Fruit fly (Drosophila melanogaster) whole organism, embryonic: ENCODE data around the gene CG2747.

Source experiments
- ATbp ChIP-seq: fragments of 200-800 bp; sonication (Bioruptor generic); optimal IDR thresholded peaks from 2 replicates; lab custom pipeline; 2017; ENCODE audit warnings: missing biosample characterization, mild to moderate bottlenecking, missing genetic modification characterization, missing genetic modification reagents
- Atf3 ChIP-seq: fragments of 200-800 bp; sonication (Bioruptor generic); optimal IDR thresholded peaks from 3 replicates; lab custom pipeline; 2016; ENCODE audit warnings: missing biosample characterization, missing genetic modification characterization
- Awh ChIP-seq: fragments of 200-800 bp; sonication (Bioruptor generic); IDR thresholded peaks from 2 replicates; pipeline ENCODE4, ENCODE4 v1.3.6; 2022; ENCODE audit warnings: missing biosample characterization, missing genetic modification characterization
- B-H2 ChIP-seq: fragments of 200-800 bp; sonication (Bioruptor generic); optimal IDR thresholded peaks from 2 replicates; lab custom pipeline; 2018; ENCODE audit warnings: missing biosample characterization, mild to moderate bottlenecking, missing genetic modification characterization
- CG10147 ChIP-seq: fragments of 200-800 bp; sonication (Bioruptor generic); optimal IDR thresholded peaks from 2 replicates; lab custom pipeline; 2019; ENCODE audit warnings: missing biosample characterization, mild to moderate bottlenecking, missing genetic modification characterization, moderate library complexity
- CG10654 ChIP-seq: fragments of 200-800 bp; sonication (Bioruptor generic); optimal IDR thresholded peaks from 2 replicates; lab custom pipeline; 2016; ENCODE audit warnings: missing biosample characterization, missing genetic modification characterization
- CG11085 ChIP-seq: fragments of 200-800 bp; sonication (Bioruptor generic); IDR thresholded peaks from 2 replicates; pipeline ENCODE4 v1.3.6; 2022; ENCODE audit warnings: missing biosample characterization, missing genetic modification characterization
- CG11247 ChIP-seq: fragments of 200-800 bp; sonication (Bioruptor generic); IDR thresholded peaks from 2 replicates; pipeline ENCODE4 v1.3.6; 2022; ENCODE audit warnings: missing biosample characterization, missing genetic modification characterization
- CG12219 ChIP-seq: fragments of 200-800 bp; sonication (Bioruptor generic); optimal IDR thresholded peaks from 3 replicates; lab custom pipeline; 2018; ENCODE audit warnings: missing biosample characterization, mild to moderate bottlenecking, missing genetic modification characterization
- CG12299 ChIP-seq: fragments of 200-800 bp; sonication (Bioruptor generic); optimal IDR thresholded peaks from 2 replicates; lab custom pipeline; 2018; ENCODE audit warnings: missing biosample characterization, mild to moderate bottlenecking, missing genetic modification characterization
- CG32532 ChIP-seq: fragments of 200-800 bp; sonication (Bioruptor generic); IDR thresholded peaks from 2 replicates; pipeline ENCODE4 v1.3.6; 2022; ENCODE audit warnings: missing biosample characterization, missing genetic modification characterization
- CG32767 ChIP-seq: fragments of 200-800 bp; sonication (Bioruptor generic); IDR thresholded peaks from 2 replicates; pipeline ENCODE4 v1.3.6; 2022; ENCODE audit warnings: missing biosample characterization, missing genetic modification characterization
- CG4328 ChIP-seq: fragments of 200-800 bp; sonication (Bioruptor generic); optimal IDR thresholded peaks from 3 replicates; lab custom pipeline; 2017; ENCODE audit warnings: missing biosample characterization, missing genetic modification reagents, missing genetic modification characterization
- CG4424 ChIP-seq: fragments of 200-800 bp; sonication (Bioruptor generic); optimal IDR thresholded peaks from 3 replicates; lab custom pipeline; 2016; ENCODE audit warnings: missing biosample characterization, missing genetic modification characterization
- CG4707 ChIP-seq: fragments of 200-800 bp; sonication (Bioruptor generic); optimal IDR thresholded peaks from 2 replicates; lab custom pipeline; 2018; ENCODE audit warnings: missing biosample characterization, mild to moderate bottlenecking, missing genetic modification characterization, moderate library complexity
- CG5953 ChIP-seq: fragments of 200-800 bp; sonication (Bioruptor generic); IDR thresholded peaks from 2 replicates; pipeline ENCODE4 v1.3.6; 2022; ENCODE audit warnings: missing biosample characterization, missing genetic modification characterization
- CG8359 ChIP-seq: fragments of 200-800 bp; sonication (Bioruptor generic); optimal IDR thresholded peaks from 2 replicates; lab custom pipeline; 2017; ENCODE audit warnings: missing biosample characterization, mild to moderate bottlenecking, missing genetic modification characterization, borderline replicate concordance
- CG9797 ChIP-seq: fragments of 200-800 bp; sonication (Bioruptor generic); optimal IDR thresholded peaks from 3 replicates; lab custom pipeline; 2018; ENCODE audit warnings: missing biosample characterization, mild to moderate bottlenecking, missing genetic modification characterization
- CoRest ChIP-seq: fragments of 200-800 bp; sonication (Bioruptor generic); optimal IDR thresholded peaks from 3 replicates; lab custom pipeline; 2018; ENCODE audit warnings: missing biosample characterization, mild to moderate bottlenecking, missing genetic modification characterization, moderate library complexity
- D19A ChIP-seq: fragments of 200-800 bp; optimal IDR thresholded peaks from 3 replicates; lab custom pipeline; 2019; ENCODE audit warnings: missing biosample characterization, mild to moderate bottlenecking, missing genetic modification characterization, moderate library complexity
- Dad ChIP-seq: fragments of 200-800 bp; sonication (Bioruptor generic); optimal IDR thresholded peaks from 3 replicates; lab custom pipeline; 2016; ENCODE audit warnings: missing biosample characterization, missing genetic modification characterization
- Ets97D ChIP-seq: fragments of 200-800 bp; sonication (Bioruptor generic); optimal IDR thresholded peaks from 3 replicates; lab custom pipeline; 2016; ENCODE audit warnings: missing biosample characterization, missing genetic modification characterization
- Fer3 ChIP-seq: fragments of 200-800 bp; sonication (Bioruptor generic); optimal IDR thresholded peaks from 2 replicates; lab custom pipeline; 2018; ENCODE audit warnings: missing biosample characterization, mild to moderate bottlenecking, missing genetic modification characterization, moderate library complexity
- Gug ChIP-seq: fragments of 200-800 bp; sonication (Bioruptor generic); IDR thresholded peaks from 4 replicates; pipeline ENCODE4 v1.3.6; 2022; ENCODE audit warnings: missing biosample characterization, missing genetic modification characterization
- HLHmδ ChIP-seq: fragments of 200-800 bp; sonication (Bioruptor generic); optimal IDR thresholded peaks from 2 replicates; lab custom pipeline; 2018; ENCODE audit warnings: missing biosample characterization, mild to moderate bottlenecking, missing genetic modification characterization, moderate library complexity
- HmgD ChIP-seq: fragments of 200-800 bp; sonication (Bioruptor generic); optimal IDR thresholded peaks from 3 replicates; lab custom pipeline; 2016; ENCODE audit warnings: missing biosample characterization, missing genetic modification characterization
- Med ChIP-seq: fragments of 200-800 bp; sonication (Bioruptor generic); peaks from one replicate; lab custom pipeline; 2016; ENCODE audit warnings: missing biosample characterization, missing genetic modification characterization, mild to moderate bottlenecking, inconsistent platforms, moderate library complexity
- NC2β ChIP-seq: fragments of 200-800 bp; sonication (Bioruptor generic); optimal IDR thresholded peaks from 2 replicates; lab custom pipeline; 2016; ENCODE audit warnings: missing biosample characterization, missing genetic modification characterization
- Nf-YB ChIP-seq: fragments of 200-800 bp; sonication (Bioruptor generic); optimal IDR thresholded peaks from 3 replicates; lab custom pipeline; 2019; ENCODE audit warnings: missing biosample characterization, mild to moderate bottlenecking, missing genetic modification characterization, moderate library complexity
- PHDP ChIP-seq: fragments of 200-800 bp; sonication (Bioruptor generic); optimal IDR thresholded peaks from 3 replicates; lab custom pipeline; 2018; ENCODE audit warnings: missing biosample characterization, mild to moderate bottlenecking, missing genetic modification characterization, moderate library complexity
- Scr ChIP-seq: fragments of 200-800 bp; sonication (Bioruptor generic); IDR thresholded peaks from 2 replicates; pipeline ENCODE4 v1.3.6; 2022; ENCODE audit warnings: missing biosample characterization, missing genetic modification characterization; ENCODE audit not compliant: partially characterized antibody
- Sry-δ ChIP-seq: fragments of 200-800 bp; sonication (Bioruptor generic); optimal IDR thresholded peaks from 2 replicates; lab custom pipeline; 2016; ENCODE audit warnings: missing biosample characterization, missing genetic modification characterization
- Ssrp ChIP-seq: fragments of 200-800 bp; sonication (Bioruptor generic); optimal IDR thresholded peaks from 2 replicates; lab custom pipeline; 2018; ENCODE audit warnings: missing biosample characterization, mild to moderate bottlenecking, missing genetic modification characterization, moderate library complexity
- Trl ChIP-seq, 3 experiments: fragments of >200 bp in 2 of 3; fragments of 200-800 bp in 1 of 3; sonication (Bioruptor generic) in 1 of 3; optimal IDR thresholded peaks; 2 replicates in 1 of 3; 3 replicates in 2 of 3; lab custom pipeline; 2016 to 2017; ENCODE audit warnings: missing biosample characterization in 1 of 3, missing genetic modification characterization in 1 of 3
- abd-A ChIP-seq: fragments of 200-800 bp; sonication (Bioruptor generic); optimal IDR thresholded peaks from 3 replicates; lab custom pipeline; 2019; ENCODE audit warnings: missing biosample characterization, mild to moderate bottlenecking, missing genetic modification characterization, moderate library complexity
- ara ChIP-seq: fragments of 200-800 bp; sonication (Bioruptor generic); IDR thresholded peaks from 2 replicates; pipeline ENCODE4 v1.3.6; 2022; ENCODE audit warnings: missing biosample characterization, missing genetic modification characterization
- ash1 ChIP-seq: fragments of 200-800 bp; sonication (Bioruptor generic); optimal IDR thresholded peaks from 2 replicates; lab custom pipeline; 2018; ENCODE audit warnings: missing biosample characterization, mild to moderate bottlenecking, missing genetic modification characterization
- bowl ChIP-seq: fragments of 200-800 bp; sonication (Bioruptor generic); IDR thresholded peaks from 2 replicates; pipeline ENCODE4 v1.3.6; 2022; ENCODE audit warnings: missing biosample characterization, missing genetic modification characterization
- cas ChIP-seq: fragments of 200-800 bp; sonication (Bioruptor generic); IDR thresholded peaks from 2 replicates; pipeline ENCODE4 v1.3.6; 2022; ENCODE audit warnings: missing biosample characterization, missing genetic modification characterization
- exex ChIP-seq: fragments of 200-800 bp; sonication (Bioruptor generic); optimal IDR thresholded peaks from 4 replicates; lab custom pipeline; 2018; ENCODE audit warnings: missing biosample characterization, mild to moderate bottlenecking, missing genetic modification characterization, moderate library complexity
- gcm2 ChIP-seq: fragments of 200-800 bp; sonication (Bioruptor generic); optimal IDR thresholded peaks from 2 replicates; lab custom pipeline; 2016; ENCODE audit warnings: missing biosample characterization, missing genetic modification characterization
- insv ChIP-seq, 2 experiments: fragments of 200-800 bp; sonication (Bioruptor generic); optimal IDR thresholded peaks; 3 replicates each; lab custom pipeline; 2016 to 2018; ENCODE audit warnings: missing biosample characterization in 2 of 2, missing genetic modification characterization in 2 of 2
- lbe ChIP-seq: fragments of 200-800 bp; sonication (Bioruptor generic); optimal IDR thresholded peaks from 2 replicates; lab custom pipeline; 2016; ENCODE audit warnings: missing biosample characterization, mild to moderate bottlenecking, missing genetic modification characterization
- pho ChIP-seq: fragments of 200-800 bp; sonication (Bioruptor generic); optimal IDR thresholded peaks from 2 replicates; lab custom pipeline; 2016; ENCODE audit warnings: missing biosample characterization, missing genetic modification characterization
- pzg ChIP-seq: fragments of 200-800 bp; sonication (Bioruptor generic); optimal IDR thresholded peaks from 3 replicates; lab custom pipeline; 2018; ENCODE audit warnings: missing biosample characterization, mild to moderate bottlenecking, missing genetic modification characterization, moderate library complexity
- rib ChIP-seq: fragments of 200-800 bp; sonication (Bioruptor generic); IDR thresholded peaks from 2 replicates; pipeline ENCODE4 v1.3.6; 2022; ENCODE audit warnings: missing biosample characterization, missing genetic modification characterization
- run ChIP-seq: fragments of 200-800 bp; sonication (Bioruptor generic); optimal IDR thresholded peaks from 3 replicates; lab custom pipeline; 2018; ENCODE audit warnings: missing biosample characterization, mild to moderate bottlenecking, missing genetic modification characterization
- sens ChIP-seq: fragments of 200-800 bp; sonication (Bioruptor generic); peaks from one replicate; lab custom pipeline; 2016; ENCODE audit warnings: missing biosample characterization, missing genetic modification characterization
- seq ChIP-seq: fragments of 200-800 bp; sonication (Bioruptor generic); IDR thresholded peaks from 2 replicates; pipeline ENCODE4 v1.3.6; 2022; ENCODE audit warnings: missing biosample characterization, missing genetic modification characterization
- sisA ChIP-seq: fragments of 200-800 bp; sonication (Bioruptor generic); IDR thresholded peaks from 2 replicates; pipeline ENCODE4 v1.3.6; 2022; ENCODE audit warnings: missing biosample characterization, missing genetic modification characterization
- vnd ChIP-seq: fragments of 200-800 bp; sonication (Bioruptor generic); IDR thresholded peaks from 3 replicates; pipeline ENCODE4 v1.3.6; 2022; ENCODE audit warnings: missing biosample characterization, missing genetic modification characterization; ENCODE audit not compliant: partially characterized antibody
- wor ChIP-seq: fragments of 200-800 bp; sonication (Bioruptor generic); IDR thresholded peaks from 2 replicates; pipeline ENCODE4 v1.3.6; 2022; ENCODE audit warnings: missing biosample characterization, missing genetic modification characterization

The CG2747 gene

dm6 chr3R:8072635-8073034 lies 42.0 kb upstream of the CG2747 start (continued):
- TF ChIP-seq Atf3 (no peak), NC2β (GFP tag; lab: Kevin White, UChicago) (no peak), CG8359 (GFP tag; lab: Kevin White, UChicago) (no peak), ATbp (GFP tag; lab: Kevin White, UChicago) (no peak), Fer3 (tag; lab: Kevin White, UChicago) (peak; percentile 30), CG11085 (GFP tag; lab: Robert Waterston, UW) (peak; percentile 7; the same call in 1 of the 2 replicates), bowl (no peak), abd-A (tag; lab: Kevin White, UChicago) (no peak), Ssrp (tag; lab: Kevin White, UChicago) (peak; percentile 23), rib (GFP tag; lab: Robert Waterston, UW) (no peak), exex (tag; lab: Kevin White, UChicago) (no peak), cas (GFP tag; lab: Robert Waterston, UW) (no peak), CG12219 (GFP tag; lab: Kevin White, UChicago) (no peak), CoRest (tag; lab: Kevin White, UChicago) (peak; percentile 21), CG32767 (GFP tag; lab: Robert Waterston, UW) (no peak), Nf-YB (GFP tag; lab: Kevin White, UChicago) (no peak), CG10147 (GFP tag; lab: Kevin White, UChicago) (no peak), Trl (optimal IDR thresholded peaks at IDR 0.05; lab: Kevin White, UChicago) (no peak), Trl (GFP tag; optimal IDR thresholded peaks at IDR 0.05; lab: Kevin White, UChicago) (no peak), CG4707 (GFP tag; lab: Kevin White, UChicago) (no peak), D19A (tag; lab: Kevin White, UChicago) (no peak), CG4328 (GFP tag; lab: Kevin White, UChicago) (no peak), HLHmδ (GFP tag; lab: Kevin White, UChicago) (no peak), Med (no peak), ara (GFP tag; lab: Robert Waterston, UW) (peak; percentile 60), PHDP (no peak), pho (GFP tag; lab: Kevin White, UChicago) (no peak), CG10654 (GFP tag; lab: Kevin White, UChicago) (no peak), CG32532 (GFP tag; lab: Robert Waterston, UW) (peak; percentile 33; the same call in 1 of the 2 replicates), Scr (no peak), Ets97D (GFP tag; lab: Kevin White, UChicago) (no peak), Gug (GFP tag; lab: Robert Waterston, UW) (no peak), lbe (GFP tag; lab: Kevin White, UChicago) (no peak), wor (GFP tag; lab: Robert Waterston, UW) (no peak), vnd (GFP tag; lab: Robert Waterston, UW) (no peak), sisA (GFP tag; lab: Robert Waterston, UW) (peak; percentile 50), gcm2 (no peak), sens (GFP tag; lab: Kevin White, UChicago) (peak; percentile 86), CG5953 (GFP tag; lab: Robert Waterston, UW) (no peak), Sry-δ (GFP tag; lab: Kevin White, UChicago) (no peak), insv (GFP tag; optimal IDR thresholded peaks at IDR 0.05; lab: Kevin White, UChicago) (no peak), Awh (GFP tag; lab: Robert Waterston, UW) (no peak), CG4424 (GFP tag; lab: Kevin White, UChicago) (no peak), ash1 (GFP tag; lab: Kevin White, UChicago) (no peak), seq (GFP tag; lab: Robert Waterston, UW) (no peak), CG9797 (no peak), HmgD (no peak), CG12299 (no peak), Dad (GFP tag; lab: Kevin White, UChicago) (no peak), run (tag; lab: Kevin White, UChicago) (no peak), pzg (no peak), B-H2 (GFP tag; lab: Kevin White, UChicago) (no peak), CG11247 (no peak)
